Fruit fly (Drosophila melanogaster): Measurements from ENCODE around the gene CG9705.

The CG9705 gene

DNA sequence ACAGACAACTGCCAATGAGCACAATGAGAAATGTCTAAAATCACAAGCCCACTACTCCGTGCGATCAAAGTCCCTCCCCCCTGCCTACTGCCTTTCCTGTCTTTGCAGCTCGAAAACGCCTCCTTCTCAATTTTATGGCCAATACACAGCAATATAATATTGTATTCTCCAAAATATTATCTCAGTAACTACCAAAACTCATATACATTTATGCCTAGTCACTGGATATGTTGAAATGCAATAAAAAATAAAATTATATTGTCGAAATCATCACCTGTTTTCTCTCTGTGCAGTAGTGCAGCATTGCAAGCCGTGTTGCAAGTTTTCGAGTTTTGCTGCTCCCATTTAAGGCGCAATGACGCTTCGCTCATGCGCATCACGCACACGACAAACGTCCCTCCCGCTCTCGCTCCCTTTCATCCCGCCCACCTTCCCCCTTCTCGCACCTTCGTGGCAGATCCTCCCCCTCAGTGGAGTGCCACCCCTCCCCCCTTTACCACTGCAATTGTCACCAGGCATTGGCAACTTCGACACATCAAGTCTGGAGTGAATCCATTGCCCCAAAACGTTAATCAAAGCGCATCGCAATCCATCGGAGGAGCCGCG lies 21.3 kb upstream of the CG9705 start:
- TF ChIP-seq CG4496 (GFP tag; IDR thresholded peaks at IDR 0.05) (peak; percentile 87), CG34367 (tag; optimal IDR thresholded peaks at IDR 0.05) (peak; percentile 79), Ets98B (GFP tag; IDR thresholded peaks at IDR 0.05) (peak; percentile 88), D1 (tag; optimal IDR thresholded peaks at IDR 0.05) (peak; percentile 65), fd96Ca (GFP tag; IDR thresholded peaks at IDR 0.05) (peak; percentile 87), CG10348 (GFP tag; IDR thresholded peaks at IDR 0.05) (no peak), CG32121 (GFP tag; IDR thresholded peaks at IDR 0.05) (peak; percentile 80), CG9948 (tag; optimal IDR thresholded peaks at IDR 0.05) (peak; percentile 80), CG8159 (tag; optimal IDR thresholded peaks at IDR 0.05) (peak; percentile 84), CG13204 (GFP tag; optimal IDR thresholded peaks at IDR 0.05) (peak; percentile 81), CG17806 (tag; optimal IDR thresholded peaks at IDR 0.05) (peak; percentile 87), Pif1B (GFP tag; optimal IDR thresholded peaks at IDR 0.05) (peak; percentile 89), CG8301 (tag; optimal IDR thresholded peaks at IDR 0.05) (peak; percentile 91), CG15710 (tag; optimal IDR thresholded peaks at IDR 0.05) (peak; percentile 85), Pif1A (GFP tag; optimal IDR thresholded peaks at IDR 0.05) (peak; percentile 92), EcR (GFP tag; optimal IDR thresholded peaks at IDR 0.05) (peak; percentile 34), Snoo (tag; optimal IDR thresholded peaks at IDR 0.05) (peak; percentile 75), gl (tag; optimal IDR thresholded peaks at IDR 0.05) (peak; percentile 82), rn (GFP tag; IDR thresholded peaks at IDR 0.05) (peak; percentile 71), CG12605 (GFP tag; IDR thresholded peaks at IDR 0.05) (peak; percentile 84), CG14655 (GFP tag; optimal IDR thresholded peaks at IDR 0.05) (peak; percentile 91)

DNA sequence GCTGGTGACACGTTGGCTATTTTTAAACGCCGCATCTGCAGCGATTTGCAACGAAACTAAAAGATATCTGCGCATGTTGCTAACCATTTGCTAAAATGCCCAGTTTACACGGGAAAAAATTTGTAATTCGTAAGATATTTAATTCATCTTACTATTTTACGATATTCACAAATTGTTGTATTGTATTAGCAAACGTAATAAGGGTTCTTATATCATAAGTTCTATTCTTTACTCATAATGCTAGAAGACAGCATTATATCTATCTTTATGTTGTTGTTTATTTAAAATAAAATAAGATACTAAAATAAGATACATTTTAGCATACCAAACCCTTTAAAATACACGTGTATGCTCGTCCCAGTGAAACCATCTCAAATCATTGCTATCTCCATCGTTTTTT lies 20.4 kb upstream of the CG9705 start:
- peak; percentile 43 for TF ChIP-seq CG17806 (tag; optimal IDR thresholded peaks at IDR 0.05)
- TF ChIP-seq CG4496 (GFP tag; IDR thresholded peaks at IDR 0.05), result 0 out of 3 replicates have a peak, but pooled peaks have one; percentile 24
- TF ChIP-seq CG9948 (tag; optimal IDR thresholded peaks at IDR 0.05), result peak; percentile 60
- peak; percentile 65 for TF ChIP-seq CG8159 (tag; optimal IDR thresholded peaks at IDR 0.05)
- peak; percentile 62 for TF ChIP-seq CG14655 (GFP tag; optimal IDR thresholded peaks at IDR 0.05)
- peak; percentile 34 for TF ChIP-seq CG34367 (tag; optimal IDR thresholded peaks at IDR 0.05)
- no peak for TF ChIP-seq CG10348 (GFP tag; IDR thresholded peaks at IDR 0.05)
- TF ChIP-seq CG12605 (GFP tag; IDR thresholded peaks at IDR 0.05), result peak; percentile 28; the same call in 1 of the 2 replicates
- TF ChIP-seq CG8301 (tag; optimal IDR thresholded peaks at IDR 0.05), result peak; percentile 27
- no peak for TF ChIP-seq rn (GFP tag; IDR thresholded peaks at IDR 0.05)
- TF ChIP-seq Ets98B (GFP tag; IDR thresholded peaks at IDR 0.05), result 0 out of 2 replicates have a peak, but pooled peaks have one; percentile 6
- TF ChIP-seq CG15710 (tag; optimal IDR thresholded peaks at IDR 0.05), result peak; percentile 54
- no peak for TF ChIP-seq CG13204 (GFP tag; optimal IDR thresholded peaks at IDR 0.05)

DNA sequence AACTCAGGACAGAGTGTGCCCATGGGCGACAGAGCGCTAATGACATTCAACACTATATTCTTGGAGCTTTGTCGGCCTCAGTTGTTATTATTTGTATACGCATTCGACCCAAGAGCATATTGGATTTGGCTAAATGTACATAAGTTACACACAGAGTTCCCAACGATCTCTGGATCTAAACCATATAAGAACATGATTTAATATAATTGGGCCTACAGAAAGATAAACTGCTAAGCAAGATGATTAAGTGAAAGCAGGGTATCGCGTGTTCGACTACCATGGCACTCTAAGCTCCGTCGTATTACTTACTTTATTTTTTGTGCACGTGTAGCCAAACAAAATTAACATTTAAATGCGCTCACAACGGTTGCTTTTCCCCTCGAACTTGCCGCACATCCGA lies 19.6 kb upstream of the CG9705 start:
- TF ChIP-seq CG9948 (tag; optimal IDR thresholded peaks at IDR 0.05) (peak; percentile 29), Ets98B (GFP tag; IDR thresholded peaks at IDR 0.05) (no peak), CG13204 (GFP tag; optimal IDR thresholded peaks at IDR 0.05) (no peak), Pif1A (GFP tag; optimal IDR thresholded peaks at IDR 0.05) (no peak), D1 (tag; optimal IDR thresholded peaks at IDR 0.05) (no peak), CG17806 (tag; optimal IDR thresholded peaks at IDR 0.05) (peak; percentile 12), rn (GFP tag; IDR thresholded peaks at IDR 0.05) (no peak), CG14655 (GFP tag; optimal IDR thresholded peaks at IDR 0.05) (peak; percentile 23), CG8301 (tag; optimal IDR thresholded peaks at IDR 0.05) (peak; percentile 35), fd96Ca (GFP tag; IDR thresholded peaks at IDR 0.05) (no peak), gl (tag; optimal IDR thresholded peaks at IDR 0.05) (no peak), CG15710 (tag; optimal IDR thresholded peaks at IDR 0.05) (no peak), EcR (GFP tag; optimal IDR thresholded peaks at IDR 0.05) (no peak)

DNA sequence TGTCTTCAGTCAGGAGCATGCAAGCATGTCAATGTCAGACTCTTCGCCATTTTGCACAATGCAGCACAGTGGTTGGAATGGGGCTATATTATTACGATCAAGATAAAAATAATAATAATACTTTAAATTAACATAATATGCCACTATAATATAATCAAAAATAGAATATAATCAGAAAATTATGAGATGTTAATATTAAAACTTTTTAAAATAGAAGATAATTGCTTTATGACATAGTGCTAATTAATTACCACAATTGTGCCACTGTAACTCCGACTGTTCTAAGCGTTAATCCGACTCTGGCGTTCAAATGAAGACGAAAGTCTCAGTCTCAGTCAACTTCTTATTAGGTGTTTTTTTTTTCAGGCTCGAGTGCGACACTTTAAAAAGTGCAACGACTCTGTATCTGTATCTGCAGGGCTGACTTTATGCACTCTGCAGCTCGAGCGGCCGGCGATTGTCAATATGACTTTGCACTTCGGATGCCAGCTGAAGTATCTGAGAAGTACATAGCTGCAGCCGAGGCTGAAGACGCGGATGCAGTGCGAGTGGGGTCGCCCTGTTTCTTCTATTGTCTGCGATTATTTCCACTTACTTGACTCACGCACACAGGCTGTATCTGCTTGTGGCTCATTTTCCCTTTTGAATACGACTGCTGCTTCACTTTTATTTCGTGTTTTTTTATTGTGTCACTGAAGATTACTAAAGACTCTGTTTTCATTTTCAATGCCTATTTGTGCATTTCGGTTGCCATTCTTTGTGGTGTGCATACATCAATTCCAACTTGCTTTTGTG lies 17.5 kb upstream of the CG9705 start:
- no peak for TF ChIP-seq gl (tag; optimal IDR thresholded peaks at IDR 0.05)
- peak; percentile 79 for TF ChIP-seq CG15710 (tag; optimal IDR thresholded peaks at IDR 0.05)
- TF ChIP-seq CG14655 (GFP tag; optimal IDR thresholded peaks at IDR 0.05), result peak; percentile 78
- no peak for TF ChIP-seq D1 (tag; optimal IDR thresholded peaks at IDR 0.05)
- peak; percentile 41 for TF ChIP-seq CG8301 (tag; optimal IDR thresholded peaks at IDR 0.05)
- TF ChIP-seq CG10348 (GFP tag; IDR thresholded peaks at IDR 0.05), result no peak
- peak; percentile 77 for TF ChIP-seq CG34367 (tag; optimal IDR thresholded peaks at IDR 0.05)
- peak; percentile 56 for TF ChIP-seq Pif1A (GFP tag; optimal IDR thresholded peaks at IDR 0.05)
- TF ChIP-seq CG9948 (tag; optimal IDR thresholded peaks at IDR 0.05), result peak; percentile 78
- TF ChIP-seq EcR (GFP tag; optimal IDR thresholded peaks at IDR 0.05), result peak; percentile 72
- no peak for TF ChIP-seq Ets98B (GFP tag; IDR thresholded peaks at IDR 0.05)
- peak; percentile 78 for TF ChIP-seq CG17806 (tag; optimal IDR thresholded peaks at IDR 0.05)
- peak; percentile 78 for TF ChIP-seq CG8159 (tag; optimal IDR thresholded peaks at IDR 0.05)
- peak; percentile 77 for TF ChIP-seq Pif1B (GFP tag; optimal IDR thresholded peaks at IDR 0.05)

Measured in whole organism, pupa.